Worm (Caenorhabditis elegans) whole organism, young adult: ENCODE data around the gene ets-6.

Source experiments
- B0261.1 ChIP-seq: sonication (generic microtip); optimal IDR thresholded peaks from 2 replicates; lab custom pipeline; 2016; ENCODE audit warnings: mild to moderate bottlenecking, missing genetic modification characterization, moderate library complexity, missing compliant biosample characterization
- B0336.3 ChIP-seq: fragments of 200-800 bp; sonication (Bioruptor generic); IDR thresholded peaks from 2 replicates; pipeline ENCODE4 v1.3.6; 2022; ENCODE audit warnings: missing genetic modification characterization, missing compliant biosample characterization
- D2030.7 ChIP-seq: fragments of 200-800 bp; sonication (Bioruptor generic); IDR thresholded peaks from 2 replicates; pipeline ENCODE4 v1.3.6; 2022; ENCODE audit warnings: missing genetic modification reagents, missing genetic modification characterization, missing compliant biosample characterization
- F33H1.4 ChIP-seq: fragments of 200-800 bp; sonication (Bioruptor generic); IDR thresholded peaks from 2 replicates; pipeline ENCODE4 v1.3.6; 2022; ENCODE audit warnings: missing genetic modification reagents, missing genetic modification characterization, missing compliant biosample characterization
- F37B4.10 ChIP-seq: fragments of 200-800 bp; sonication (Bioruptor generic); IDR thresholded peaks from 2 replicates; pipeline ENCODE4 v1.3.6; 2022; ENCODE audit warnings: missing genetic modification characterization, missing compliant biosample characterization
- F57C9.4 ChIP-seq: sonication (generic microtip); optimal IDR thresholded peaks from 2 replicates; lab custom pipeline; 2017; ENCODE audit warnings: mild to moderate bottlenecking, missing genetic modification characterization, missing compliant biosample characterization
- Y56A3A.18 ChIP-seq: fragments of 200-800 bp; sonication (Bioruptor generic); IDR thresholded peaks from 2 replicates; pipeline ENCODE4 v1.3.6; 2022; ENCODE audit warnings: missing genetic modification reagents, missing genetic modification characterization, missing compliant biosample characterization
- Y79H2A.3 ChIP-seq: fragments of 200-800 bp; sonication (Bioruptor generic); conservative IDR thresholded peaks from 2 replicates; pipeline ENCODE4 v1.3.6; 2022; ENCODE audit warnings: missing genetic modification reagents, missing genetic modification characterization, missing compliant biosample characterization
- akir-1 ChIP-seq: fragments of 200-800 bp; sonication (Bioruptor generic); optimal IDR thresholded peaks from 2 replicates; lab custom pipeline; 2018; ENCODE audit warnings: mild to moderate bottlenecking, missing genetic modification characterization, moderate library complexity, missing compliant biosample characterization
- ama-1 ChIP-seq, 3 experiments: fragments of 150-350 bp in 1 of 3; sonication (generic microtip) in 2 of 3; optimal IDR thresholded peaks; 2 replicates each; lab custom pipeline; 2014 to 2018; ENCODE audit warnings: missing biosample characterization in 2 of 3, missing genetic modification characterization in 2 of 3, missing genetic modification reagents in 2 of 3
- atf-7 ChIP-seq: sonication (generic microtip); optimal IDR thresholded peaks from 2 replicates; lab custom pipeline; 2017; ENCODE audit warnings: mild to moderate bottlenecking, missing genetic modification characterization, missing compliant biosample characterization
- athp-1 ChIP-seq: sonication (generic microtip); optimal IDR thresholded peaks from 2 replicates; lab custom pipeline; 2017; ENCODE audit warnings: mild to moderate bottlenecking, missing genetic modification characterization, missing compliant biosample characterization
- attf-5 ChIP-seq: fragments of 200-800 bp; sonication (Bioruptor generic); optimal IDR thresholded peaks from 2 replicates; lab custom pipeline; 2018; ENCODE audit warnings: mild to moderate bottlenecking, missing genetic modification characterization, missing compliant biosample characterization
- bed-1 ChIP-seq: fragments of 200-800 bp; sonication (Bioruptor generic); IDR thresholded peaks from 2 replicates; pipeline ENCODE4 v1.3.6; 2022; ENCODE audit warnings: missing genetic modification reagents, missing genetic modification characterization, missing compliant biosample characterization
- cebp-1 ChIP-seq, 2 experiments: fragments of 200-800 bp in 1 of 2; sonication (Bioruptor generic) in 1 of 2; sonication (generic microtip) in 1 of 2; IDR thresholded peaks in 1 of 2; optimal IDR thresholded peaks in 1 of 2; 2 replicates each; pipeline versions ENCODE4 v1.3.6 to Lab custom; 2017 to 2022; ENCODE audit warnings: missing compliant biosample characterization in 2 of 2, missing genetic modification characterization in 2 of 2, mild to moderate bottlenecking in 1 of 2, missing genetic modification reagents in 1 of 2, moderate library complexity in 1 of 2
- ceh-58 ChIP-seq: fragments of 200-800 bp; sonication (Bioruptor generic); IDR thresholded peaks from 2 replicates; pipeline ENCODE4 v1.3.6; 2022; ENCODE audit warnings: missing genetic modification characterization, missing compliant biosample characterization
- dox-1 ChIP-seq: fragments of 200-800 bp; sonication (Bioruptor generic); IDR thresholded peaks from 2 replicates; pipeline ENCODE4 v1.3.6; 2022; ENCODE audit warnings: missing genetic modification reagents, missing genetic modification characterization, missing compliant biosample characterization
- dpl-1 ChIP-seq: fragments of 150-350 bp; optimal IDR thresholded peaks from 2 replicates; lab custom pipeline; 2014; ENCODE audit warnings: missing biosample characterization, missing genetic modification reagents, missing genetic modification characterization
- efl-1 ChIP-seq: fragments of 150-350 bp; optimal IDR thresholded peaks from 2 replicates; lab custom pipeline; 2014; ENCODE audit warnings: missing biosample characterization, missing genetic modification reagents, missing genetic modification characterization
- ekl-4 ChIP-seq: fragments of 200-800 bp; sonication (Bioruptor generic); IDR thresholded peaks from 2 replicates; pipeline ENCODE4 v1.3.6; 2022; ENCODE audit warnings: missing genetic modification reagents, missing genetic modification characterization, missing compliant biosample characterization
- him-1 ChIP-seq: sonication (generic microtip); optimal IDR thresholded peaks from 2 replicates; lab custom pipeline; 2016; ENCODE audit warnings: missing genotype, missing genetic modification reagents, missing genetic modification characterization, missing compliant biosample characterization
- hmg-1.2 ChIP-seq: fragments of 200-800 bp; sonication (Bioruptor generic); IDR thresholded peaks from 2 replicates; pipeline ENCODE4 v1.3.6; 2022; ENCODE audit warnings: missing genetic modification reagents, missing genetic modification characterization, missing compliant biosample characterization
- lin-40 ChIP-seq: sonication (generic microtip); optimal IDR thresholded peaks from 2 replicates; lab custom pipeline; 2016; ENCODE audit warnings: missing genetic modification characterization, mild to moderate bottlenecking, missing compliant biosample characterization, missing genotype, missing genetic modification reagents
- lin-54 ChIP-seq: fragments of 200-800 bp; sonication (Bioruptor generic); optimal IDR thresholded peaks from 2 replicates; lab custom pipeline; 2018; ENCODE audit warnings: mild to moderate bottlenecking, missing genetic modification characterization, missing compliant biosample characterization
- lir-1 ChIP-seq: fragments of 200-800 bp; sonication (Bioruptor generic); conservative IDR thresholded peaks from 2 replicates; pipeline ENCODE4 v1.3.6; 2022; ENCODE audit warnings: missing genetic modification reagents, missing genetic modification characterization, missing compliant biosample characterization
- lsl-1 ChIP-seq: fragments of 200-800 bp; sonication (Bioruptor generic); optimal IDR thresholded peaks from 2 replicates; lab custom pipeline; 2018; ENCODE audit warnings: mild to moderate bottlenecking, missing genetic modification characterization, moderate library complexity, missing compliant biosample characterization
- madf-6 ChIP-seq: fragments of 200-800 bp; sonication (Bioruptor generic); IDR thresholded peaks from 2 replicates; pipeline ENCODE4 v1.3.6; 2022; ENCODE audit warnings: missing genetic modification reagents, missing genetic modification characterization, missing compliant biosample characterization
- mcd-1 ChIP-seq: fragments of 200-800 bp; sonication (Bioruptor generic); IDR thresholded peaks from 2 replicates; pipeline ENCODE4 v1.3.6; 2022; ENCODE audit warnings: missing genetic modification reagents, missing genetic modification characterization, missing compliant biosample characterization
- nfya-2 ChIP-seq: fragments of 200-800 bp; sonication (Bioruptor generic); IDR thresholded peaks from 2 replicates; pipeline ENCODE4 v1.3.6; 2022; ENCODE audit warnings: missing genetic modification reagents, missing genetic modification characterization, missing compliant biosample characterization
- nhr-179 ChIP-seq: sonication (generic microtip); optimal IDR thresholded peaks from 2 replicates; lab custom pipeline; 2016; ENCODE audit warnings: mild to moderate bottlenecking, missing genetic modification characterization, missing compliant biosample characterization
- rcor-1 ChIP-seq: fragments of 200-800 bp; sonication (Bioruptor generic); IDR thresholded peaks from 2 replicates; pipeline ENCODE4 v1.3.6; 2022; ENCODE audit warnings: missing genetic modification reagents, missing genetic modification characterization, missing compliant biosample characterization
- rec-8 ChIP-seq, 2 experiments: sonication (generic microtip); optimal IDR thresholded peaks; 2 replicates each; lab custom pipeline; 2016; ENCODE audit warnings: mild to moderate bottlenecking in 2 of 2, missing genetic modification characterization in 2 of 2, missing genetic modification reagents in 2 of 2, missing genotype in 2 of 2, missing biosample characterization in 1 of 2, missing compliant biosample characterization in 1 of 2, moderate library complexity in 1 of 2
- snpc-1.1 ChIP-seq: sonication (generic microtip); optimal IDR thresholded peaks from 2 replicates; lab custom pipeline; 2017; ENCODE audit warnings: missing genetic modification characterization, mild to moderate bottlenecking, missing compliant biosample characterization, antibody characterized with exemption, moderate library complexity, missing genotype, missing genetic modification reagents; ENCODE audit not compliant: insufficient read depth
- snpc-3.4 ChIP-seq: sonication (generic microtip); optimal IDR thresholded peaks from 2 replicates; lab custom pipeline; 2017; ENCODE audit warnings: missing genetic modification characterization, mild to moderate bottlenecking, missing compliant biosample characterization, antibody characterized with exemption, moderate library complexity, missing genotype, missing genetic modification reagents
- somi-1 ChIP-seq: fragments of 200-800 bp; sonication (Bioruptor generic); optimal IDR thresholded peaks from 2 replicates; lab custom pipeline; 2018; ENCODE audit warnings: mild to moderate bottlenecking, missing genetic modification characterization, missing compliant biosample characterization
- sptf-2 ChIP-seq: fragments of 200-800 bp; sonication (Bioruptor generic); optimal IDR thresholded peaks from 2 replicates; lab custom pipeline; 2018; ENCODE audit warnings: mild to moderate bottlenecking, missing genetic modification characterization, missing compliant biosample characterization
- tbp1 ChIP-seq: fragments of 200-800 bp; sonication (Bioruptor generic); optimal IDR thresholded peaks from 2 replicates; lab custom pipeline; 2018; ENCODE audit warnings: mild to moderate bottlenecking, missing genetic modification characterization, missing compliant biosample characterization
- zfh-2 ChIP-seq: fragments of 200-800 bp; sonication (Bioruptor generic); conservative IDR thresholded peaks from 2 replicates; pipeline ENCODE4 v1.3.6; 2022; ENCODE audit warnings: missing genetic modification reagents, missing genetic modification characterization, missing compliant biosample characterization
- ztf-18 ChIP-seq: sonication (generic microtip); optimal IDR thresholded peaks from 2 replicates; lab custom pipeline; 2016; ENCODE audit warnings: missing genotype, mild to moderate bottlenecking, missing genetic modification characterization, missing compliant biosample characterization
- ztf-22 ChIP-seq: fragments of 200-800 bp; sonication (Bioruptor generic); optimal IDR thresholded peaks from 2 replicates; lab custom pipeline; 2018; ENCODE audit warnings: mild to moderate bottlenecking, missing genetic modification characterization, moderate library complexity, missing compliant biosample characterization
- ztf-26 ChIP-seq: sonication (generic microtip); optimal IDR thresholded peaks from 2 replicates; lab custom pipeline; 2017; ENCODE audit warnings: missing genetic modification characterization, missing compliant biosample characterization

The ets-6 gene

ce11 chrV:7580378-7580777, at the start of gene ets-6:
Gene ets-6 (minus strand): TSS chrV:7580546.
- peak; percentile 22 for TF ChIP-seq lin-54
- TF ChIP-seq zfh-2: no peak
- TF ChIP-seq sptf-2 (GFP tag; lab: Kevin White, UChicago): no peak
- 0 out of 2 replicates have a peak, but pooled peaks have one; percentile 10 for TF ChIP-seq B0336.3 (GFP tag; lab: Robert Waterston, UW)
- no peak for TF ChIP-seq him-1 (tag; lab: Kevin White, UChicago)
- peak; percentile 25; the same call in 1 of the 2 replicates for TF ChIP-seq ekl-4 (GFP tag; lab: Robert Waterston, UW)
- peak; percentile 34; the same call in 1 of the 2 replicates for TF ChIP-seq D2030.7
- TF ChIP-seq cebp-1 (GFP tag; IDR thresholded peaks at IDR 0.05; lab: Robert Waterston, UW): no peak
- TF ChIP-seq cebp-1 (tag; optimal IDR thresholded peaks at IDR 0.05; lab: Kevin White, UChicago): peak; percentile 17
- peak; percentile 65 for TF ChIP-seq ztf-18 (tag; lab: Kevin White, UChicago)
- no peak for TF ChIP-seq snpc-1.1 (tag; lab: Kevin White, UChicago)
- TF ChIP-seq athp-1 (tag; lab: Kevin White, UChicago): peak; percentile 14
- peak; percentile 91 for TF ChIP-seq hmg-1.2 (GFP tag; lab: Robert Waterston, UW)
- no peak for TF ChIP-seq F57C9.4
- peak; percentile 78 for TF ChIP-seq attf-5 (GFP tag; lab: Kevin White, UChicago)
- TF ChIP-seq ama-1 (optimal IDR thresholded peaks at IDR 0.05; lab: Kevin White, UChicago): no peak
- TF ChIP-seq ama-1 (GFP tag; optimal IDR thresholded peaks at IDR 0.05; lab: Kevin White, UChicago): no peak
- TF ChIP-seq dox-1 (GFP tag; lab: Robert Waterston, UW): peak; percentile 56
- peak; percentile 33 for TF ChIP-seq lsl-1 (GFP tag; lab: Kevin White, UChicago)
- no peak for TF ChIP-seq Y79H2A.3 (GFP tag; lab: Robert Waterston, UW)
- no peak for TF ChIP-seq somi-1 (GFP tag; lab: Kevin White, UChicago)
- TF ChIP-seq ztf-22: no peak
- peak; percentile 17 for TF ChIP-seq snpc-3.4 (tag; lab: Kevin White, UChicago)
- TF ChIP-seq madf-6 (GFP tag; lab: Robert Waterston, UW): peak; percentile 45; the same call in 1 of the 2 replicates
- TF ChIP-seq B0261.1 (tag; lab: Kevin White, UChicago): no peak
- TF ChIP-seq Y56A3A.18 (GFP tag; lab: Robert Waterston, UW): no peak
- TF ChIP-seq rcor-1 (GFP tag; lab: Robert Waterston, UW): peak; percentile 61
- TF ChIP-seq tbp1 (GFP tag; lab: Kevin White, UChicago): peak; percentile 4
- no peak for TF ChIP-seq F37B4.10
- no peak for TF ChIP-seq nfya-2 (GFP tag; lab: Robert Waterston, UW)
- no peak for TF ChIP-seq ztf-26 (tag; lab: Kevin White, UChicago)
- TF ChIP-seq rec-8 (tag; optimal IDR thresholded peaks at IDR 0.05; lab: Kevin White, UChicago): no peak
- no peak for TF ChIP-seq dpl-1 (GFP tag; lab: Kevin White, UChicago)
- peak; percentile 93 for TF ChIP-seq mcd-1 (GFP tag; lab: Robert Waterston, UW)
- TF ChIP-seq ceh-58: no peak
- no peak for TF ChIP-seq nhr-179 (tag; lab: Kevin White, UChicago)
- peak; percentile 10 for TF ChIP-seq efl-1 (GFP tag; lab: Kevin White, UChicago)
- no peak for TF ChIP-seq bed-1 (GFP tag; lab: Robert Waterston, UW)
- TF ChIP-seq atf-7: no peak
- peak; percentile 21 for TF ChIP-seq lin-40 (tag; lab: Kevin White, UChicago)
- TF ChIP-seq F33H1.4: no peak
- no peak for TF ChIP-seq akir-1 (GFP tag; lab: Kevin White, UChicago)
- TF ChIP-seq lir-1 (GFP tag; lab: Robert Waterston, UW): no peak
